Worm (Caenorhabditis elegans): ENCODE data around the gene srw-3.

DNA sequence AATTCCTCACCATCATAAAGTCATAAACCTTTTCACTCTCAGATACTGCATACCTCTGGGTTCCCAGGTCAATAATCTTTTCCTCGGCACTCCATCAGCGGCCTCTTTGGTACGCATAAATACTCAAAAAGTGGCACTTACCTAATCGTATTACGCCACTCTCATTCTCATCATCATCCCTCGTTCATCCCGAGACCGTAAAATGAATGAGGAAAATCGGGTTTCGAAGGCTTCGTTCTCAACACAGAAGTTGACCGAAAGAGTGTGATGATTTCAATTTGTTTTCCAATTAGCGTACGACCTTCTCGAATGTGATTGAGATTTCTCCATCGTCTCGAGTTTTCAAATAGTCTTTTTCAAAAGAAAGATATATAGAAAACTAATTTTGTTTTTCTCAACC lies 34.5 kb downstream of the srw-3 start:
- TF ChIP-seq flt-1 (GFP tag; IDR thresholded peaks at IDR 0.05) (no peak), ztf-23 (GFP tag; IDR thresholded peaks at IDR 0.05) (no peak), T22C8.4 (GFP tag; IDR thresholded peaks at IDR 0.05) (no peak), ztf-29 (GFP tag; IDR thresholded peaks at IDR 0.05) (no peak), med-1 (GFP tag; optimal IDR thresholded peaks at IDR 0.05; ENCODE audit: insufficient read depth) (no peak), klf-2 (GFP tag; conservative IDR thresholded peaks at IDR 0.05) (no peak)

All from whole organism, midembryonic.